Worm (Caenorhabditis elegans): ENCODE data around the gene C31H2.14.
A peak's percentile ranks its signal among the peaks of the same experiment; 100 is the strongest.

C31H2.14 gene

DNA sequence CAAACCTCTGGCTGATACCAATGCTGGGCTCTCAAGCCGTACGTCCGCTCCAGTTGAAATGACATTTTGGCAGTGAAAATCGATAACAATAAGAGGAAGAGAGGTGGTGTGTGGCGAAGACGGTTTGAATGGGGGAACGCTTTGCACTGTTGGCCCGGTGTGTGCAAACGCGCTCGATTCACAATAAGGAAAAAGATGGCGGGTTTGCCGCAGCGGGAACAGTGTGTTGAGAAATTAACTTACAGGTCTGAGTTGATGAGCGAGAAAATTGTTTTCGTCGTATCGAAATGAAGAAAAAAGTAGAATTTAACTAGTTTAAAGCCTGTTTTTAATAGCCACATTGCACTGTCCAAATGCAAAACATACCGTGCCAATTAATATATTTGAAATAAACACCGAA is 31.0 kb downstream of the C31H2.14 start, which contains the start of gene metl-9:
TSS of gene metl-9 (minus strand) at position 101 of the 400 bp plus-strand sequence.
- peak; percentile 32; the same call in 1 of the 2 replicates for TF ChIP-seq madf-8 (GFP tag; conservative IDR thresholded peaks at IDR 0.05)
- TF ChIP-seq F23B12.7 (tag; optimal IDR thresholded peaks at IDR 0.05; ENCODE audit: insufficient read depth) = no peak
- peak; percentile 28 for TF ChIP-seq efl-1 (GFP tag; optimal IDR thresholded peaks at IDR 0.05)

DNA sequence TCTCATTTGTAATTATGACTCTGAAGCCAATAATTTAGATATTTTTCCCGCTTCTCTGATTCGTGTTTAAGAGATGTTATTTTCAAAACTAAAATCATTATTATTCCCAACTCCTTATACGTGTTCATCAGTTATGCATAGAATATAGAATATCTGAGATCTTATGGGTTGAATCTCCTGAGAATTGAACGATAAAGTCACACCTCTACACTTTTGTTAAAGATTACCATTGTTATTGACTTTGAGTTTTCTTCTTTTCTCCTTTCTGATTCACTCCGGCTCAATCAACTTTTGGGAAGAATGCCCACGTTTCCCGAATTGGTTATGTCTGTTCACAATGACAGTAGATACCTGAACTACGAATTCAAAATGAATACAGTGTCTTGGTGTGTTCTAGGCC is 31.9 kb downstream of the C31H2.14 start, which contains the start of gene sru-48:
TSS of gene sru-48 (plus strand) at position 301 of the 400 bp plus-strand sequence.
- TF ChIP-seq aptf-3 (GFP tag; IDR thresholded peaks at IDR 0.05) = no peak
- TF ChIP-seq tbp1 (GFP tag; optimal IDR thresholded peaks at IDR 0.05) = no peak
- TF ChIP-seq madf-8 (GFP tag; conservative IDR thresholded peaks at IDR 0.05) = no peak
- TF ChIP-seq ztf-25 (GFP tag; IDR thresholded peaks at IDR 0.05) = no peak
- no peak for TF ChIP-seq snpc-4 (GFP tag; optimal IDR thresholded peaks at IDR 0.05)
- no peak for TF ChIP-seq snpc-4 (tag; optimal IDR thresholded peaks at IDR 0.05)
- TF ChIP-seq nhr-80 (tag; optimal IDR thresholded peaks at IDR 0.05) = no peak
- TF ChIP-seq F37B4.10 (GFP tag; IDR thresholded peaks at IDR 0.05) = no peak
- no peak for TF ChIP-seq akir-1 (GFP tag; optimal IDR thresholded peaks at IDR 0.05)
- no peak for TF ChIP-seq dpl-1 (GFP tag; optimal IDR thresholded peaks at IDR 0.05)
- no peak for TF ChIP-seq ets-4 (GFP tag; optimal IDR thresholded peaks at IDR 0.05)
- no peak for TF ChIP-seq lsy-27 (tag; optimal IDR thresholded peaks at IDR 0.05; ENCODE audit: borderline replicate concordance, insufficient read depth)

DNA sequence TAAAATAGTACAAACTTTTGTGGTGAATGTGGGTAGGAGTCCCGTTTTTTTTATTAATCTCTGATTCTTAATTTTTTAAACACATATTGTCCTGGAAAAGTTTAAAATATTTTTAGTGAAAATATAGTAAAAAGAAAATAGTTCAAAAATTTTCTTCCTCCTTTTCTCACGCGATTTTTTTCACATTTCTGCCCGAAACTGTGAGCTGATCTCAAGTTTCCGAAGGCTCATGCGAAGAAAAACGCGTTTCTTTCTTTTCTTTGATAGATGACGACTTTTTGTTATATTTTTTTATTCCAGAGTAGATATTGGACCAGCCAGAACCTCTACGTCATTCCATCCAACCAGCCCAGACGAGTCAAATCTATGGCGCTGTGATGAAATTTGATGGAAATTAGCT is 35.9 kb downstream of the C31H2.14 start, which contains the start of gene T03G11.9:
TSS of gene T03G11.9 (plus strand) at position 301 of the 400 bp plus-strand sequence.
- no peak for TF ChIP-seq nfya-2 (GFP tag; IDR thresholded peaks at IDR 0.05)
- no peak for TF ChIP-seq ztf-18 (tag; optimal IDR thresholded peaks at IDR 0.05)
- TF ChIP-seq die-1 (tag; optimal IDR thresholded peaks at IDR 0.05) = no peak
- TF ChIP-seq efl-1 (GFP tag; optimal IDR thresholded peaks at IDR 0.05) = no peak

DNA sequence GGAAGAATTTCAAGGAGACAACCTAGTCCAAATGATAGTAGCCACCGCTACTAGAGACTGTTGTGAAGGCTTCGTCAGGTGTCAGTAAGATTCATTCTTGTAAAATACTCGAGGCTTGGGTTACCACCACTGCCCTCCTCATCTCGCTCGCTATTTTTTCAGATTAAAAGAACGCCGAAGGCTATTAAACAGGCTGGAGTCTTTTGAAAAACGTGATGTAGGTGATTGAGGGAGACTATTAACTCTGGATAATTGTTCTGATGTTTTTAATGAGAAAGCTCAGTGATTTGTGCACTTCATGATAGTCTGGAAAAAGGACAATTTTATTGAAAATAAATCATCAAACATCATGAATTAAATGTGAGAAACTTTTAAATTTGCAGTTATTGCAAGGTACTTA is 41.0 kb downstream of the C31H2.14 start, which contains the start of gene zig-6:
TSS of gene zig-6 (minus strand) at position 101 of the 400 bp plus-strand sequence.
- TF ChIP-seq B0035.1 (tag; optimal IDR thresholded peaks at IDR 0.05) (no peak), K12H6.12 (tag; optimal IDR thresholded peaks at IDR 0.05) (no peak), madf-10 (tag; optimal IDR thresholded peaks at IDR 0.05) (no peak), attf-6 (GFP tag; IDR thresholded peaks at IDR 0.05) (no peak), attf-3 (GFP tag; conservative IDR thresholded peaks at IDR 0.05) (no peak), athp-1 (tag; optimal IDR thresholded peaks at IDR 0.05) (no peak)

DNA sequence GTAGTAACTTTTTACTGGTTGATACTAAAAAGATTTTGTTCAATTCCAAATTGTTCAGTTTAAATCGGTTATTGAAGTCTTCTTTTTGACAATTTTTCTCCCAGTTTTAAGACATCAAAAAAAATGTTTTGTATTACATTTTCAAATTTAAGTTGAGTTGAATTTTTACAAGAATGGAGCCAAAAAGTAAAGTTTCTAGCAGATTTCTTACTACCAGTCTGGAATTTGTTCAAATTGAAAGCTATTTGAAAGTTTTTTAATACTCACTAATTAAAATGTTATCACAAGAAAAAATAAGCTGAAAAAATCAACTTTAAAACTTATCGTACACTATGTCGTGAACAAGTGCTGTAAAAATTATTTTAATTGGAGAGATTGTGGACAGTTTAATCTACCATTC is 42.0 kb downstream of the C31H2.14 start:
- TF ChIP-seq xnd-1 (tag; optimal IDR thresholded peaks at IDR 0.05) (no peak), ztf-26 (tag; optimal IDR thresholded peaks at IDR 0.05) (no peak), Y53G8AR.9 (GFP tag; conservative IDR thresholded peaks at IDR 0.05) (no peak), lsl-1 (GFP tag; optimal IDR thresholded peaks at IDR 0.05) (no peak), chd-7 (tag; optimal IDR thresholded peaks at IDR 0.05) (no peak), efl-1 (GFP tag; optimal IDR thresholded peaks at IDR 0.05) (no peak), nhr-179 (tag; optimal IDR thresholded peaks at IDR 0.05) (no peak), Y95B8A.8 (GFP tag; IDR thresholded peaks at IDR 0.05) (no peak), F33H1.4 (GFP tag; IDR thresholded peaks at IDR 0.05) (no peak), bed-2 (GFP tag; IDR thresholded peaks at IDR 0.05) (no peak), him-1 (tag; optimal IDR thresholded peaks at IDR 0.05) (no peak), Y79H2A.3 (GFP tag; conservative IDR thresholded peaks at IDR 0.05) (no peak), F22D6.2 (tag; optimal IDR thresholded peaks at IDR 0.05) (no peak), unc-130 (GFP tag; optimal IDR thresholded peaks at IDR 0.05) (no peak), lin-26 (GFP tag; IDR thresholded peaks at IDR 0.05) (no peak), nhr-90 (tag; optimal IDR thresholded peaks at IDR 0.05) (no peak), nfyb-1 (GFP tag; IDR thresholded peaks at IDR 0.05) (no peak), dox-1 (GFP tag; IDR thresholded peaks at IDR 0.05) (no peak), die-1 (tag; optimal IDR thresholded peaks at IDR 0.05) (no peak), snpc-3.4 (tag; optimal IDR thresholded peaks at IDR 0.05) (no peak)

Data from whole organism, young adult.